Fruit fly (Drosophila melanogaster): ENCODE measurements around the gene Sik2.

Gene Sik2

DNA sequence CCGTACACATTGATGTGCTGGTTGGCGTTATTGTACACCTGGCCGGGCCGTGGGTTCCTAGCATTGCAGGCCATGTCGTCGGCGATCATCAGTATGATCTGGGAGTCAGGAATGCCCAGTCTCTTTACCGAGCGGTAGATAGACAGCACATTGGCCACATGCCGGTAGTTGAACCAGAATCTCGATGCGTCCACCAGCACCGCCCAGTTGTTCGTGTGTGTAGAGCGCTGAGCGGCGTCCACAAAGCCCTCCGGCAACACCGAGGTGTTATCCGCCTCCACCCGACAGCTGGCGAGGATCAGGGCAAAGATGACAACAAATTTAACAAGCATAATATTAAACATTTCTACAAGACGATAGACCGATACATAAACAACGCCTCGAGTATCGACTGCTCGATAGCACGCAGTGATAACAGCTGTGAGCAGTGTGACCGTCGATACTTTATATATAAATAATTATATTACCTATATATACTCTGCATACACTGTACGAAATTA is 52.7 kb downstream of the Sik2 start, which contains the start of gene PIG-K:
PIG-K (minus strand) TSS at position 412 of the 500 bp plus-strand sequence.
- TF ChIP-seq Dll (optimal IDR thresholded peaks at IDR 0.05): no peak
- TF ChIP-seq CG8478 (optimal IDR thresholded peaks at IDR 0.05): no peak
- no peak for TF ChIP-seq pan (optimal IDR thresholded peaks at IDR 0.05)
- no peak for TF ChIP-seq psq (optimal IDR thresholded peaks at IDR 0.05)
- TF ChIP-seq EcR (GFP tag; optimal IDR thresholded peaks at IDR 0.05): no peak
- TF ChIP-seq usp (GFP tag; optimal IDR thresholded peaks at IDR 0.05): no peak

DNA sequence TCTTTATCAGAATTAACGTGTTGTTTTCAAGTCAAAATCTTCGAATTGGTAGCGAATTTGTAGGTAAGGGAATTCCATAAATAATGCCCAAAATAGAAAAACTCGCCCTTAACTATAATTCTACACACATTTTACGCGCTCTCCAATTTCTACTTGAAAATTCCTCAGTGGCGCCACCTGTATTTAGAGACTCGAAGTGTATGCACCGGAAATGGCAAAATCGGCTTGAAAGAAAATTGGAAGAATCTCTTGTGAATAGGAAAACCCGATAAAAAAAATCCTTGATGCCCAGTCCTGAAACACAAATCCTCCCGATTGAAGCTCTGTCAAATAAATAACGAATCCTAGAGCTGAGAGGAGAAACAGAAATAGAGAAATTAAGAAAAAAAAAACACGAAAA is 55.9 kb downstream of the Sik2 start:
- TF ChIP-seq EcR (GFP tag; optimal IDR thresholded peaks at IDR 0.05): no peak
- no peak for TF ChIP-seq usp (GFP tag; optimal IDR thresholded peaks at IDR 0.05)
- TF ChIP-seq Dll (optimal IDR thresholded peaks at IDR 0.05): no peak
